Fruit fly (Drosophila melanogaster): ENCODE measurements around the gene CG6179.

The CG6179 gene

DNA sequence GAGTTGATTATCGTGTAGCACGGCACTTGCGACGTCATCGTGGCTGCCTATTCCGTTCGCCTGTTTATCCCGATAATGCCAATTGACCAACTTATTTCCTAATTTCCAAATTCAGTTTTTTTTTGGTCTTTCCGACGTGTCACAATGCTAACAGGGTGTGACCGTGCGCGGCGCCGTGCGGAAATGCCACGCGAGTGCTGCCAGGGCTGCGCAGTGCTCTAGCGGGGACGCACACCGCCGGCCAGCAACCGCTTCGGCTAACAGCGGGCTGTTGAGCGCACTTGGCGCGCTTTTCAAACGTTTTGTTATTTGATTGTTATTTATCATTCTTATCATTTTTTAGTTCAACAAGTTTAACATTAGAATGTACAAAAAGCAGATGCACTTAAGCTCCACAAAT is 5.2 kb downstream of the CG6179 start, which contains the start of gene betaCOP:
Gene betaCOP (minus strand): TSS at position 187 of the 400 bp plus-strand sequence.
- TF ChIP-seq Opbp (GFP tag; IDR thresholded peaks at IDR 0.05; ENCODE audit: partially characterized antibody) (peak; percentile 47; the same call in 2 of the 3 replicates), Dbx (GFP tag; IDR thresholded peaks at IDR 0.05) (peak; percentile 34; the same call in 1 of the 3 replicates), Abd-B (GFP tag; optimal IDR thresholded peaks at IDR 0.05) (no peak), CG11093 (GFP tag; IDR thresholded peaks at IDR 0.05) (no peak), CG2116 (GFP tag; optimal IDR thresholded peaks at IDR 0.05) (peak; percentile 25), jumu (GFP tag; optimal IDR thresholded peaks at IDR 0.05) (no peak), stwl (tag; optimal IDR thresholded peaks at IDR 0.05) (peak; percentile 11), CG7357 (GFP tag; IDR thresholded peaks at IDR 0.05) (no peak), peb (GFP tag; IDR thresholded peaks at IDR 0.05) (no peak), Xrp1 (GFP tag; IDR thresholded peaks at IDR 0.05) (no peak), nom (GFP tag; optimal IDR thresholded peaks at IDR 0.05) (no peak), Ets97D (GFP tag; optimal IDR thresholded peaks at IDR 0.05) (peak; percentile 68), CG6854 (GFP tag; optimal IDR thresholded peaks at IDR 0.05) (no peak), Dref (GFP tag; IDR thresholded peaks at IDR 0.05) (peak; percentile 48), vvl (GFP tag; IDR thresholded peaks at IDR 0.05) (no peak), CG15514 (GFP tag; optimal IDR thresholded peaks at IDR 0.05) (peak; percentile 73), Doc3 (GFP tag; IDR thresholded peaks at IDR 0.05; ENCODE audit: partially characterized antibody) (no peak), CG18599 (GFP tag; optimal IDR thresholded peaks at IDR 0.05) (no peak), CG10462 (GFP tag; optimal IDR thresholded peaks at IDR 0.05) (no peak), crc (GFP tag; optimal IDR thresholded peaks at IDR 0.05) (no peak), BtbVII (GFP tag; optimal IDR thresholded peaks at IDR 0.05) (no peak), slou (GFP tag; optimal IDR thresholded peaks at IDR 0.05) (no peak), ase (GFP tag; IDR thresholded peaks at IDR 0.05) (no peak), Antp (GFP tag; optimal IDR thresholded peaks at IDR 0.05) (no peak), Poxn (GFP tag; IDR thresholded peaks at IDR 0.05) (no peak), CG9932 (GFP tag; IDR thresholded peaks at IDR 0.05) (peak; percentile 26; the same call in 1 of the 2 replicates), CG34422 (GFP tag; IDR thresholded peaks at IDR 0.05) (0 out of 3 replicates have a peak, but pooled peaks have one; percentile 45), zf30C (GFP tag; optimal IDR thresholded peaks at IDR 0.05) (no peak), inv (GFP tag; IDR thresholded peaks at IDR 0.05; ENCODE audit: partially characterized antibody) (no peak), Hmr (GFP tag; optimal IDR thresholded peaks at IDR 0.05) (no peak), Bgb (GFP tag; IDR thresholded peaks at IDR 0.05; ENCODE audit: partially characterized antibody) (peak; percentile 40; the same call in 1 of the 2 replicates), CG17829 (tag; optimal IDR thresholded peaks at IDR 0.05) (peak; percentile 29), Myb (GFP tag; optimal IDR thresholded peaks at IDR 0.05) (peak; percentile 42), gce (GFP tag; IDR thresholded peaks at IDR 0.05) (no peak), CG11695 (GFP tag; IDR thresholded peaks at IDR 0.05) (no peak), tup (GFP tag; optimal IDR thresholded peaks at IDR 0.05) (no peak), jing (GFP tag; optimal IDR thresholded peaks at IDR 0.05) (no peak), sob (GFP tag; IDR thresholded peaks at IDR 0.05) (0 out of 2 replicates have a peak, but pooled peaks have one; percentile 6), hbn (GFP tag; IDR thresholded peaks at IDR 0.05; ENCODE audit: partially characterized antibody) (no peak), disco-r (GFP tag; optimal IDR thresholded peaks at IDR 0.05) (no peak), dm (GFP tag; optimal IDR thresholded peaks at IDR 0.05) (peak; percentile 19), vnd (GFP tag; IDR thresholded peaks at IDR 0.05; ENCODE audit: partially characterized antibody) (no peak), Asciz (GFP tag; optimal IDR thresholded peaks at IDR 0.05) (no peak), CG15073 (GFP tag; optimal IDR thresholded peaks at IDR 0.05) (no peak), lmd (GFP tag; IDR thresholded peaks at IDR 0.05) (no peak), Dad (GFP tag; optimal IDR thresholded peaks at IDR 0.05) (no peak), NfI (GFP tag; optimal IDR thresholded peaks at IDR 0.05) (no peak), CG9215 (GFP tag; IDR thresholded peaks at IDR 0.05) (no peak), CG34376 (GFP tag; optimal IDR thresholded peaks at IDR 0.05) (no peak), Side (GFP tag; optimal IDR thresholded peaks at IDR 0.05) (no peak), CG13123 (GFP tag; optimal IDR thresholded peaks at IDR 0.05) (no peak)
